Fruit fly (Drosophila melanogaster): ENCODE results near the gene CG32284.

CG32284 gene

dm6 chr3L:3204348-3204747 is 17.9 kb downstream of the CG32284 start, which contains the start of gene CG33159:
Gene CG33159, minus strand, starts transcription at chr3L:3204448.
- TF ChIP-seq Rel (GFP tag; optimal IDR thresholded peaks at IDR 0.05), result no peak
- no peak for TF ChIP-seq Rel (tag; optimal IDR thresholded peaks at IDR 0.05)
- TF ChIP-seq CrebA (GFP tag; optimal IDR thresholded peaks at IDR 0.05; ENCODE audit: borderline replicate concordance), result no peak
- TF ChIP-seq sage (GFP tag; optimal IDR thresholded peaks at IDR 0.05), result no peak
- TF ChIP-seq Sp1 (GFP tag; optimal IDR thresholded peaks at IDR 0.05), result no peak
- TF ChIP-seq OdsH (GFP tag; optimal IDR thresholded peaks at IDR 0.05), result no peak
- no peak for TF ChIP-seq foxo (GFP tag; optimal IDR thresholded peaks at IDR 0.05)
- no peak for TF ChIP-seq pan (optimal IDR thresholded peaks at IDR 0.05)
- TF ChIP-seq CG32264 (GFP tag; optimal IDR thresholded peaks at IDR 0.05), result no peak
- no peak for TF ChIP-seq Vsx2 (GFP tag; optimal IDR thresholded peaks at IDR 0.05; ENCODE audit: partially characterized antibody)
- TF ChIP-seq Jra (GFP tag; optimal IDR thresholded peaks at IDR 0.05), result no peak
- TF ChIP-seq GATAd (GFP tag; optimal IDR thresholded peaks at IDR 0.05), result no peak
- no peak for TF ChIP-seq brk (GFP tag; optimal IDR thresholded peaks at IDR 0.05)
- TF ChIP-seq rgr (GFP tag; optimal IDR thresholded peaks at IDR 0.05), result no peak
- no peak for TF ChIP-seq dsf (GFP tag; optimal IDR thresholded peaks at IDR 0.05; ENCODE audit: borderline replicate concordance)
- TF ChIP-seq Myc (optimal IDR thresholded peaks at IDR 0.05), result no peak
- TF ChIP-seq CG9705 (GFP tag; optimal IDR thresholded peaks at IDR 0.05), result no peak
- no peak for TF ChIP-seq ey (GFP tag; optimal IDR thresholded peaks at IDR 0.05)
- no peak for TF ChIP-seq dmrt93B (GFP tag; optimal IDR thresholded peaks at IDR 0.05)

dm6 chr3L:3205349-3205748 is 18.9 kb downstream of the CG32284 start, which contains the start of gene CG32277:
Gene CG32277, minus strand, starts transcription at chr3L:3205449.
- TF ChIP-seq Mio (GFP tag; optimal IDR thresholded peaks at IDR 0.05) (no peak), brk (GFP tag; optimal IDR thresholded peaks at IDR 0.05) (no peak), foxo (GFP tag; optimal IDR thresholded peaks at IDR 0.05) (no peak), fru (GFP tag; optimal IDR thresholded peaks at IDR 0.05) (no peak), CG32264 (GFP tag; optimal IDR thresholded peaks at IDR 0.05) (no peak), woc (GFP tag; optimal IDR thresholded peaks at IDR 0.05) (no peak), dmrt93B (GFP tag; optimal IDR thresholded peaks at IDR 0.05) (no peak), usp (GFP tag; optimal IDR thresholded peaks at IDR 0.05) (no peak), rgr (GFP tag; optimal IDR thresholded peaks at IDR 0.05) (no peak), OdsH (GFP tag; optimal IDR thresholded peaks at IDR 0.05) (no peak), pan (optimal IDR thresholded peaks at IDR 0.05) (no peak)

dm6 chr3L:3206263-3206662 is 19.8 kb downstream of the CG32284 start, which contains the start of gene CG33160:
Gene CG33160, minus strand, starts transcription at chr3L:3206363.
- no peak for TF ChIP-seq Rel (GFP tag; optimal IDR thresholded peaks at IDR 0.05)
- TF ChIP-seq Rel (tag; optimal IDR thresholded peaks at IDR 0.05), result no peak
- TF ChIP-seq dmrt93B (GFP tag; optimal IDR thresholded peaks at IDR 0.05), result no peak
- no peak for TF ChIP-seq brk (GFP tag; optimal IDR thresholded peaks at IDR 0.05)
- no peak for TF ChIP-seq CG32264 (GFP tag; optimal IDR thresholded peaks at IDR 0.05)
- TF ChIP-seq Dfd (GFP tag; optimal IDR thresholded peaks at IDR 0.05), result no peak
- no peak for TF ChIP-seq foxo (GFP tag; optimal IDR thresholded peaks at IDR 0.05)
- TF ChIP-seq Vsx2 (GFP tag; optimal IDR thresholded peaks at IDR 0.05; ENCODE audit: partially characterized antibody), result no peak
- no peak for TF ChIP-seq dsf (GFP tag; optimal IDR thresholded peaks at IDR 0.05; ENCODE audit: borderline replicate concordance)
- no peak for TF ChIP-seq tai (GFP tag; optimal IDR thresholded peaks at IDR 0.05)

- TF ChIP-seq dsf (GFP tag; optimal IDR thresholded peaks at IDR 0.05; ENCODE audit: borderline replicate concordance) (no peak), CG32264 (GFP tag; optimal IDR thresholded peaks at IDR 0.05) (no peak), Hr83 (GFP tag; optimal IDR thresholded peaks at IDR 0.05; ENCODE audit: poor library complexity, severe bottlenecking) (peak; percentile 92), Abd-B (GFP tag; optimal IDR thresholded peaks at IDR 0.05) (no peak), sv (GFP tag; optimal IDR thresholded peaks at IDR 0.05) (no peak)
Measured at dm6 chr3L:3208895-3209294, 22.4 kb downstream of the CG32284 start, which contains the start of the genes CG32269 and CG32270. Gene CG32269, minus strand, starts transcription at chr3L:3208985. Gene CG32270, minus strand, starts transcription at chr3L:3208985.

- TF ChIP-seq N (GFP tag; optimal IDR thresholded peaks at IDR 0.05) (no peak), Hr83 (GFP tag; optimal IDR thresholded peaks at IDR 0.05; ENCODE audit: poor library complexity, severe bottlenecking) (no peak), OdsH (GFP tag; optimal IDR thresholded peaks at IDR 0.05) (peak; percentile 34)
Measured at dm6 chr3L:3218859-3219258, 32.4 kb downstream of the CG32284 start, which contains the start of the genes hob and nSMase. Gene hob, minus strand, starts transcription at chr3L:3218920. Gene nSMase, plus strand, starts transcription at chr3L:3219156.
